Worm (Caenorhabditis elegans): ENCODE data around the gene T23D5.3.
A peak's percentile ranks its signal among the peaks of the same experiment; 100 is the strongest.

Gene T23D5.3

DNA sequence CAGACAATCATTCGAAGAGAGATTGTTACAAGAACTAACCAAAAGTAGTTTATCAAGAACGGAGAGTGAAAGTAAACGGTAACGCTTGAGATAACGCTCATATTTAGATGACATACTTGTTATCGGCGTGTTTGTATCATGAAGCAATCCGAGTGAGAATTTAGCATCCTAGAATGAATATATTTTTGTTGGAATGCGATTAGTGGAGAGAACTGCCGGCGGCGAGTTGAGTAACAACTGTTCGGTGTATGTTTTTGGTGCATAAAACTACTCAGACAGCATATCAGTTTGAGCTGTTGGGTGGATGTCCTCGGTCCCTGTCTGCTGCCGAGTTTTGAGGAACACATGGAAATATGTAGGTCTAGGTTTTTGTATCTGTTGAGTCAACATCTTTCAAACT, at the start of gene T23D5.3:
TSS of gene T23D5.3 (minus strand) at position 101 of the 400 bp plus-strand sequence.
- no peak for TF ChIP-seq rbr-2 (tag; optimal IDR thresholded peaks at IDR 0.05)
- TF ChIP-seq egl-27 (tag; optimal IDR thresholded peaks at IDR 0.05): no peak
- no peak for TF ChIP-seq mes-2 (tag; optimal IDR thresholded peaks at IDR 0.05; ENCODE audit: poor library complexity, severe bottlenecking)
- TF ChIP-seq jun-1 (tag; optimal IDR thresholded peaks at IDR 0.05): no peak
- no peak for TF ChIP-seq daf-19 (GFP tag; conservative IDR thresholded peaks at IDR 0.05)

DNA sequence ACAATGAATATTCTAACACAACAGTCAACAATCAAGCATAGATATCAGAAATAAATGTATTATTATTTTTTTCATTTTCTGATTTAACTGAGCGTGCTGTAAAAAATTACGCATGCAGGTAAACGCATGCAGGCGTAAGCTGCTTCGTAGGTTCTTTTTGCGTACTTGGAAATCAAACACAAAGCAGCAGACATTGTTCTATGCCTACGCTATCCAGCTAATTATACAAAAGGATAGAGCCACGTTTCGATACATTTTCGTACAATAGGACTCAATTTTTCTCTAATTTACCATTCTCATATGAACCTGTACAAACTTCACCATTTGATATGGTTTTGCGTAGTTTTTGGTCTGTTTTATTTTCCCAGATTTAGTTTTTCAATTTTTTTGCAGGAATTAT, 49.0 kb upstream of the T23D5.3 start, which contains the start of gene T26E4.3:
TSS of gene T26E4.3 (plus strand) at position 301 of the 400 bp plus-strand sequence.
- TF ChIP-seq ceh-32 (tag; optimal IDR thresholded peaks at IDR 0.05; ENCODE audit: poor library complexity): no peak
- TF ChIP-seq saeg-2 (GFP tag; IDR thresholded peaks at IDR 0.05): no peak
- TF ChIP-seq mdt-29 (GFP tag; IDR thresholded peaks at IDR 0.05): no peak
- TF ChIP-seq mes-2 (tag; optimal IDR thresholded peaks at IDR 0.05; ENCODE audit: poor library complexity, severe bottlenecking): no peak
- no peak for TF ChIP-seq egl-43 (GFP tag; IDR thresholded peaks at IDR 0.05)
- TF ChIP-seq sdz-12 (GFP tag; optimal IDR thresholded peaks at IDR 0.05): no peak
- no peak for TF ChIP-seq vab-7 (GFP tag; IDR thresholded peaks at IDR 0.05)
- TF ChIP-seq mdl-1 (tag; optimal IDR thresholded peaks at IDR 0.05): no peak
- no peak for TF ChIP-seq D1046.2 (GFP tag; IDR thresholded peaks at IDR 0.05)
- TF ChIP-seq lir-3 (tag; optimal IDR thresholded peaks at IDR 0.05): no peak
- TF ChIP-seq spr-3 (GFP tag; optimal IDR thresholded peaks at IDR 0.05): no peak
- no peak for TF ChIP-seq nhr-237 (tag; optimal IDR thresholded peaks at IDR 0.05)
- no peak for TF ChIP-seq ZK337.2 (GFP tag; IDR thresholded peaks at IDR 0.05)
- no peak for TF ChIP-seq nhr-42 (GFP tag; IDR thresholded peaks at IDR 0.05)

DNA sequence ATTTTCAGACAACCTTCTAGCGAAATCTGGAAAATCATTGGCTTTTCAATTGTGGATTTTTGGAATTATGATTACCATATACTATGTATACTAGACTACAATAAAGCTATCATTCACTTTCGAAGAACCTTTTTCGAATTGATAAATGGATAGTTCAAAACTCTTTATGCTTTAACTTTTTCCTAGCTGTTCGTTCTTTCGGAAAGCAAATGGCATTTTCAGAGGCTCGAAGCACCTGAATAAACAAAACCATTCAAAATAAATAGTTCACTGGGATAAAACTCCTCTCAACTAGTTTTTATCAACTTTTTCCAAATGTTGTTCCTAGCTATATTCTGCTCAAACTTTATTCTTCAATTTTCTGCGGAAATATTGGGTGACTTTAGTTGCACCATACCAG, 47.6 kb upstream of the T23D5.3 start, which contains the start of gene T26E4.2:
TSS of gene T26E4.2 (plus strand) at position 301 of the 400 bp plus-strand sequence.
- TF ChIP-seq hlh-11 (tag; optimal IDR thresholded peaks at IDR 0.05) (no peak), Y105C5A.15 (GFP tag; IDR thresholded peaks at IDR 0.05) (no peak), mes-2 (tag; optimal IDR thresholded peaks at IDR 0.05; ENCODE audit: poor library complexity, severe bottlenecking) (no peak), ceh-62 (tag; optimal IDR thresholded peaks at IDR 0.05) (no peak), duxl-1 (tag; optimal IDR thresholded peaks at IDR 0.05; ENCODE audit: poor library complexity) (no peak), tra-1 (GFP tag; IDR thresholded peaks at IDR 0.05) (no peak), fos-1 (tag; optimal IDR thresholded peaks at IDR 0.05) (no peak), lin-29 (GFP tag; IDR thresholded peaks at IDR 0.05) (no peak), lin-13 (GFP tag; optimal IDR thresholded peaks at IDR 0.05) (no peak), ceh-32 (tag; optimal IDR thresholded peaks at IDR 0.05; ENCODE audit: poor library complexity) (no peak)

DNA sequence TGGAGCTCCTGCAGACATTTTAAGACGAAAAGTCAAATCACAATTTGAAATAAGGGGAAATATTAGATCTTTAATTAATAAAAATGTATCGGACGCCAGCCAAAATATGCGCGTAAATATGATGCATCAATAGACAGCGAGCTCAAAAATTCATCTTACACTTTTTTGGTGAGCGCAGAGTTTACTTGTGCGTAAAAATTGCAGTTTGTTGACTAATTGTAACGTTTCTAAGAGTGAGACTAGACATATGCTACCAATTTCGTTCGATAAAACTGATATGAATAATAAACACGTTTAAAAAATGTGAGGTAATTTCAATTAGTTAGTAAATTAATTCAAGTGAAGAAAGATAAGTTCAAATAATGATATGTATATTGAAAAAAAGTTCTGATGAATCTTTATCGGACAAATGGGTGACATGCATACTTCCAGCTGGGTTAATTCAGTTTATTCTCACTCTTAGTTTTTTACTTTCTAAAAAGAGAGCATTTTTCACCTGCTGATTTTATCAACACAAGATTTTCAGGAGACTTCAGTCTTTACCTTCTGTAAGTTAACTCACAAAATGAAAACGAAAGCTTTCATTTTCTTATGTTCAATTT, 45.8 kb upstream of the T23D5.3 start, which contains the start of the genes nhr-285 and irld-52:
TSS of gene nhr-285 (minus strand) at position 101 of the 602 bp plus-strand sequence.
TSS of gene irld-52 (plus strand) at position 552 of the 602 bp plus-strand sequence.
- no peak for TF ChIP-seq nhr-102 (tag; optimal IDR thresholded peaks at IDR 0.05)

DNA sequence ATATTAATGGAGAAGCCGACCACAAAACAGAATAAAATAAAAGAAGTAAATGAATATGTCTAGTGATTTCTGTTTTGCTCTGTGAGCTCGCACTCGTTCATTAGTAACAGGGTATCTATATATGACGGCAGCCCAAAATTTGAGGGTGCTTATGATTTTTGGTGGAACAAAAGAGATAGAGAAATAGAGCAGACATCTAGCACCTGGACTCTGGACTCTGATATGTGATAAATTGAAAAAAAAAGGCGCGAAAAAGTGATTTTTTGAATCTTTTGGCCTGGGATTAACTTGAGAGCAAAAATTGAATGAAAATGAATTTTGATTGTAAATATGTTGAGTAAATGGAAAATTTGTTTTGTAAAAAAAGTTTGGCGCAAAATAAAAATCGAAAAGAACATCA, 43.2 kb upstream of the T23D5.3 start, which contains the start of gene nhr-283:
TSS of gene nhr-283 (minus strand) at position 101 of the 400 bp plus-strand sequence.
- TF ChIP-seq unc-62 (GFP tag; optimal IDR thresholded peaks at IDR 0.05 in 1 of 2): peak in 1 of 2 experiments; percentile 55
- no peak for TF ChIP-seq unc-62 (tag; optimal IDR thresholded peaks at IDR 0.05)
- no peak for TF ChIP-seq Y48G9A.11 (GFP tag; IDR thresholded peaks at IDR 0.05)

DNA sequence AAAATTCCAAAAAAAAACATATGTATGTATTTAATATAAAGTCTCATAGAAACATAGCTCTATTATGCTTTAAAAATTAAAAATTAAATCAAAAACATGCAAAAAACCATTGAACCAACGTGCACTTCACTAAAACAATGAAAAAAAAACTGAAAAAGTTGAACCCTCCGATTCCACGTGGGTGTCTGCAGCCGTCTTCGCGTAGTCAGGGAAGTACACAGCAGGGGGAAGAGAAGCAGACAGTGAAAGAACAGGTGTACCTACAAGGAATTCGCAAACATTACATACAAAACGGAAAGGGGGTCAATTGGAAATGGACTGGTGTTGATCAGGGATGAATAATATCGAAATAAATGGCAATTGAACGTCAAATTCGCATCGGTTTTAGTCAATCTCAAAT, 40.5 kb upstream of the T23D5.3 start:
- peak; percentile 21 for TF ChIP-seq nhr-28 (tag; optimal IDR thresholded peaks at IDR 0.05)
- TF ChIP-seq nhr-237 (tag; optimal IDR thresholded peaks at IDR 0.05): no peak
- peak; percentile 16 to 53 for TF ChIP-seq mdl-1 (tag; optimal IDR thresholded peaks at IDR 0.05)
- TF ChIP-seq daf-16 (GFP tag; optimal IDR thresholded peaks at IDR 0.05): no peak
- TF ChIP-seq daf-16 (tag; optimal IDR thresholded peaks at IDR 0.05): peak; percentile 55
- peak; percentile 80 for TF ChIP-seq mxl-3 (GFP tag; optimal IDR thresholded peaks at IDR 0.05)
- TF ChIP-seq dmd-6 (GFP tag; IDR thresholded peaks at IDR 0.05): peak; percentile 46; the same call in 1 of the 2 replicates
- no peak for TF ChIP-seq dmd-9 (GFP tag; IDR thresholded peaks at IDR 0.05)
- no peak for TF ChIP-seq lin-29 (GFP tag; IDR thresholded peaks at IDR 0.05)

Data from whole organism, L4 larva.